Worm (Caenorhabditis elegans): ENCODE measurements around the gene T24B8.4.

DNA sequence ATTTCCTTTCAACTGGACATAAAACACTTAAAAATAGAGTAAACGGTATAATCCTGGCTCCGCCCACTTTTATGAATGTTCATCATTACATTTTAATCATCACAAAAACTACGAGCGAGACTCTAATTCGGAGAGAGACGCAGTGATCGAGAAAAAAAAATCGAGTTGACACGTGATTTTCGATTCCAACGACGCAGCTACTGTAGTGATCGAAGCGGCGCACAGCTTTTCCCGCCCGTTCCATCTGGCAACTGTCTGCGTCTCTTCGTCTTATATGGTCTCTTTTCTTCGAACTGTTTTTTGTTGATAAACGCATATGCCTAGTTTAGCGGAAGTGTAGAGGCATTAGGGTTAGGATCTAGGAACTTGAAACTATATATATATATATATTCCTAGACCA is 43.1 kb upstream of the T24B8.4 start:
- TF ChIP-seq ceh-45 (GFP tag; IDR thresholded peaks at IDR 0.05): no peak
- TF ChIP-seq odd-2 (tag; optimal IDR thresholded peaks at IDR 0.05): no peak
- no peak for TF ChIP-seq gmeb-2 (tag; optimal IDR thresholded peaks at IDR 0.05)
- no peak for TF ChIP-seq dve-1 (tag; optimal IDR thresholded peaks at IDR 0.05)
- TF ChIP-seq C08G9.2 (tag; optimal IDR thresholded peaks at IDR 0.05): no peak
- TF ChIP-seq ceh-14 (tag; optimal IDR thresholded peaks at IDR 0.05): no peak
- TF ChIP-seq elt-2 (tag; optimal IDR thresholded peaks at IDR 0.05): no peak
- TF ChIP-seq ama-1 (optimal IDR thresholded peaks at IDR 0.05): no peak
- TF ChIP-seq sox-4 (tag; optimal IDR thresholded peaks at IDR 0.05): no peak
- TF ChIP-seq elt-4 (tag; optimal IDR thresholded peaks at IDR 0.05): no peak
- TF ChIP-seq unc-42 (tag; optimal IDR thresholded peaks at IDR 0.05): no peak
- TF ChIP-seq tbx-2 (tag; optimal IDR thresholded peaks at IDR 0.05): no peak

Measured in whole organism, late embryonic.